Fruit fly (Drosophila melanogaster): ENCODE results near the gene CG13309.
A peak's percentile ranks its signal among the peaks of the same experiment; 100 is the strongest.

The CG13309 gene

DNA sequence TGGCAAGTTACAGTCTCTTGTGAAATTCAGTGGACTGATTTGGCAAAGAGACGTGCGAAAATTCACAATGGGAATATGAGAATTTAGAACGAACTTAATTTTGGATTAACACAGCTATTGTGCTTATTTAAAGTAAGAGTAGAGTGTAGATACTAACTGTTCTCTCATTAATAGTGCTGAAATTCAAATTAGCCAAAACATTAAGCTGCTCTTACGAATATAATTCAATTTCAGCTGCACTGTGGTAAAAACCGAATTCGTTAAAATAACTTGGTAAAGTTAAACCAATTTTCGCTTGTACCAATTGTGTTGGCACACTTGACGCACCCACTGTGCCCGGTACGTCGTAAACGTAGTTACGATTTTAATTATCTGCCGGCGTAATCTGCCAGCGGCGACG lies 42.3 kb upstream of the CG13309 start:
- TF ChIP-seq Hr96 (GFP tag; optimal IDR thresholded peaks at IDR 0.05) (peak; percentile 76), CG1620 (GFP tag; optimal IDR thresholded peaks at IDR 0.05) (peak; percentile 43), Mnt (GFP tag; optimal IDR thresholded peaks at IDR 0.05) (peak; percentile 50), Clk (GFP tag; optimal IDR thresholded peaks at IDR 0.05) (peak; percentile 68), bab1 (GFP tag; optimal IDR thresholded peaks at IDR 0.05) (peak; percentile 96), CG12768 (GFP tag; optimal IDR thresholded peaks at IDR 0.05) (peak; percentile 88), CG33017 (tag; optimal IDR thresholded peaks at IDR 0.05) (peak; percentile 82), Crg-1 (GFP tag; optimal IDR thresholded peaks at IDR 0.05) (peak; percentile 83), cnc (optimal IDR thresholded peaks at IDR 0.05) (no peak), pad (GFP tag; optimal IDR thresholded peaks at IDR 0.05) (peak; percentile 63), ovo (GFP tag; optimal IDR thresholded peaks at IDR 0.05) (peak; percentile 19), CG14711 (tag; optimal IDR thresholded peaks at IDR 0.05) (peak; percentile 64), toe (GFP tag; optimal IDR thresholded peaks at IDR 0.05) (peak; percentile 77), CG5204 (GFP tag; optimal IDR thresholded peaks at IDR 0.05) (peak; percentile 84), tj (GFP tag; optimal IDR thresholded peaks at IDR 0.05) (peak; percentile 44), CG7045 (GFP tag; optimal IDR thresholded peaks at IDR 0.05) (peak; percentile 84), CG11617 (GFP tag; optimal IDR thresholded peaks at IDR 0.05) (peak; percentile 88), CG7101 (tag; optimal IDR thresholded peaks at IDR 0.05) (peak; percentile 76), cic (GFP tag; optimal IDR thresholded peaks at IDR 0.05) (peak; percentile 46), kay (GFP tag; ENCODE audit: borderline replicate concordance) (peak; percentile 83)

- no peak for TF ChIP-seq CG5204 (GFP tag; optimal IDR thresholded peaks at IDR 0.05)
- no peak for TF ChIP-seq Mnt (GFP tag; optimal IDR thresholded peaks at IDR 0.05)
These were observed 39.5 kb upstream of the CG13309 start for dm6 chr3L:8770616-8771229.

DNA sequence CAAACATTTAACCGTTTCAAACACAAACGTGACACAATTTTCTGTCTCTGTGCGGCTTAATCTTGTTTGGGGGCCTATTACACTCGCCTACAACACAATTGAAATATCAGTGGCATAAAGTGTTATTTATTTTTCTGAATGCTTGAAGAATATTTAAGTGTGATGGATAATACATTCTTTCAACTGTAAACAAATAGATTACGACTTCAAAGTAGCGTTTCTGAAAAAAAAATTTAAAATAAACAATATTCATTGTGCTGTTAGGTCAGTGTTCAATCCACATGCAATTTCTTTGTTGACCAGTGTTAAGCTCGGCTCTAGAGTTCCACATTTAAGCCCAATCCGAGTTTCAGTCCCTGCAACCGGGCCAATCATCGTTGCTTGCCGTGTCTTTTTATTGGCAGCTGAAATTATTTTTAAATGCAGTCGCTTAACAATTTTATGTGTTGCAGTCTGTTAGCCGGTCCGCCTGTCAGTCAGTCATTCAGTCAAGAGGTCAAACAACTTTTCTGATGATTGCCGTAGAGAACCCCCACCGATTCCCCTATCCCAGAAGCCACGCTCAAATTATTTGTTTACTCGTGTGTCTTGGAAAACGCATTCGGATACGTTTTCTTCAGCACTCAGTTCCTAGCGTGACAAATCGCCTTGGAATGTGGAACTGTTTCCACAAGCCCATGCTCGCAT lies 37.1 kb upstream of the CG13309 start:
- no peak for TF ChIP-seq CG5204 (GFP tag; optimal IDR thresholded peaks at IDR 0.05)
- TF ChIP-seq pad (GFP tag; optimal IDR thresholded peaks at IDR 0.05): no peak
- no peak for TF ChIP-seq CG12768 (GFP tag; optimal IDR thresholded peaks at IDR 0.05)
- no peak for TF ChIP-seq CG7101 (tag; optimal IDR thresholded peaks at IDR 0.05)
- TF ChIP-seq bab1 (GFP tag; optimal IDR thresholded peaks at IDR 0.05): peak; percentile 89

DNA sequence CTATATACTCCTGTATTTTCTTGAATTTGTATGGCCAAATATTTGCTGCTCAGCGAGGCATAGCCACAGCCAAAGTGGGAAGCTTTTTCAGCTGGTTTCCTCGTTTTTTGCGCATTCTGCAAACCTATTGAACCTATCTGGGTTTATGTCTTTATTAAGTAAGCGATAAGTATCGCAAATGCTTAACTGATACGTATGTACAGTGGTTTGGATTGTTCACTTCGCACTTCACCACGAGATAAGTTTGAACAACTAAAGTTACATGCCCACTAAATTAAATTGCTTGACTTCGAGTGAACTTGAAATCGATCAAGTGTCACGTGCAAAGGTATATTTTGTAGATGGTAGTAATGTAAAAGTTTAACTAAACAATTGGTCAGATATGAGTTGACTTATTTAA lies 36.5 kb upstream of the CG13309 start:
- no peak for TF ChIP-seq toe (GFP tag; optimal IDR thresholded peaks at IDR 0.05)
- TF ChIP-seq kay (GFP tag; ENCODE audit: borderline replicate concordance): peak; percentile 64
- no peak for TF ChIP-seq CG33017 (tag; optimal IDR thresholded peaks at IDR 0.05)
- peak; percentile 6 for TF ChIP-seq Mnt (GFP tag; optimal IDR thresholded peaks at IDR 0.05)

DNA sequence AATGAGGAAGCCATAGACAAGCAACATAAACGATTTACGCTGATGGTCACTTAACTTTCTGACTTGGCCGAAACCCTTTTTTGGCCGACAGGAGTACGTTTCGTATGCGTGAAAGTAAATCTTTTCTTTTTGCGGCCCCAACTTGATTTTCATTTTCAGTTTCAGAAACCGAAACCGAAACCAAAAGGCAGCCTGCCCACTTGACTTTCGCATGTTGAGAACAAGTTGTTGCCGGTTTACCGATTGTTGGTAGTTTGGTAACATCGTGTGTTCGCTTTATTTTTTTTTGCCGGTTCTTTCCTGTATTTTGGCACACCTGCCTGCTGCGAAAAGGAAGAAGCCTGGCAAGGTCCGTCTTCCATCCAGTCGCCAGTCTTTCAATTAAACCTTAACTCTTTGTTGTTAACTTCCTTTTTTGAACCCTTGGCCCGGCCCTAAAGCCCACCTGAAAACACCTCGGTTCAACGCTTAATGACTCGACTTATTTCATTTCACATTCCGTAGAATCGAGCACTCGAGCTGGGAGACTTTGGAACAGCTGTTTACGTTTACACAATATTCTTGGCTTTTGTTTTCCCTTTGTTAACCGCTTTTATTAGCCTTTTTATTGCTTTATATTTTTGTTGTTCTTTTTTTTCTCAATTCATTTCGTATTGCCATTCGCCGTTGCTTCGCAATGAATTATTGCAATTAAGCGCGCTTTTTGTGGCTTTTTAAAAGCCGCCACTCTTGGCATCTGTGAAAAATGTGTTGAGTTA lies 35.0 kb upstream of the CG13309 start:
- TF ChIP-seq Clk (GFP tag; optimal IDR thresholded peaks at IDR 0.05) (no peak), kay (GFP tag; ENCODE audit: borderline replicate concordance) (peak; percentile 52), bab1 (GFP tag; optimal IDR thresholded peaks at IDR 0.05) (peak; percentile 27), Mnt (GFP tag; optimal IDR thresholded peaks at IDR 0.05) (no peak), Crg-1 (GFP tag; optimal IDR thresholded peaks at IDR 0.05) (peak; percentile 16), tj (GFP tag; optimal IDR thresholded peaks at IDR 0.05) (peak; percentile 86)

- no peak for TF ChIP-seq cnc (optimal IDR thresholded peaks at IDR 0.05)
- peak; percentile 89 for TF ChIP-seq kay (GFP tag; ENCODE audit: borderline replicate concordance)
These were observed 32.8 kb upstream of the CG13309 start for dm6 chr3L:8777313-8777924.

DNA sequence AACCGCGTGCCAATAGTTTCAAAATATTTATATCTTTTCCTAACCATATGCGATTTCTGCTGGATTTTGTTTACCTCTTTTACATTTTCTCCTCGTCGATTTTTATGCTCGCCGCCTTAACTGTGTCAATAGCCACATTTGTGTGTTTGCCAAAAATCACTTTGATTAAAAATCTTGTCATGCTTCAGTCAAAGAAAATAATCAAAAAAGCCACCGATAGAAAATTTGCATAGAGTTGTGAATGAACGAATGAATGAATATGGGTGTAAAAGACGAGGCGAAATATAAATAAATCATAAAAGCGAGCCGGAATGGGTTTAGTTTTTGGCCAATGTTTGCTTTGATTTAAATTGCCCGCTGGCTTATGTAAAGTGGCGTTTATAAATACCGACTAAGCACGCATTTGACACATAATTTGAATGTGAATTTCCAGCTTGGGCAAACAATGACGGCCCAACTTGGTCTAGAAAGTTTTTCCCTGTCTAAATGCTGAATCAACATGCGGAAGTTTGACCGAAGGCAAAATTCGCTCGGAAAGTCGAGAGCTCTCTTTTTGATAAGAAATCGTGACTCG lies 29.4 kb upstream of the CG13309 start:
- no peak for TF ChIP-seq tj (GFP tag; optimal IDR thresholded peaks at IDR 0.05)
- peak; percentile 52 for TF ChIP-seq kay (GFP tag; ENCODE audit: borderline replicate concordance)
- no peak for TF ChIP-seq Clk (GFP tag; optimal IDR thresholded peaks at IDR 0.05)

Measured in whole organism, adult.